Worm (Caenorhabditis elegans) whole organism, young adult: ENCODE results near the gene F07C3.2.
A peak's percentile ranks its signal among the peaks of the same experiment; 100 is the strongest.

ENCODE experiments used
- F33H1.4 ChIP-seq: fragments of 200-800 bp; sonication (Bioruptor generic); IDR thresholded peaks from 2 replicates; pipeline ENCODE4 v1.3.6; 2022; ENCODE audit warnings: missing genetic modification reagents, missing genetic modification characterization, missing compliant biosample characterization
- egl-18 ChIP-seq: fragments of 200-800 bp; sonication (Bioruptor generic); IDR thresholded peaks from 2 replicates; pipeline ENCODE4 v1.3.6; 2022; ENCODE audit warnings: missing genetic modification reagents, missing genetic modification characterization, missing compliant biosample characterization
- egl-44 ChIP-seq: fragments of 200-800 bp; sonication (Bioruptor generic); IDR thresholded peaks from 2 replicates; pipeline ENCODE4 v1.3.6; 2022; ENCODE audit warnings: missing genetic modification reagents, missing genetic modification characterization, missing compliant biosample characterization
- gei-17 ChIP-seq: fragments of 200-800 bp; sonication (Bioruptor generic); optimal IDR thresholded peaks from 2 replicates; lab custom pipeline; 2018; ENCODE audit warnings: mild to moderate bottlenecking, missing genetic modification characterization, missing compliant biosample characterization
- lin-26 ChIP-seq: fragments of 200-800 bp; sonication (Bioruptor generic); IDR thresholded peaks from 2 replicates; pipeline ENCODE4 v1.3.6; 2022; ENCODE audit warnings: missing genetic modification reagents, missing genetic modification characterization, missing compliant biosample characterization
- nfya-1 ChIP-seq: sonication (generic microtip); optimal IDR thresholded peaks from 2 replicates; lab custom pipeline; 2017; ENCODE audit warnings: antibody characterized with exemption, missing compliant biosample characterization, missing genetic modification characterization, borderline replicate concordance; ENCODE audit not compliant: insufficient read depth
- pha-4 ChIP-seq: fragments of 150-350 bp; sonication (generic microtip); optimal IDR thresholded peaks from 2 replicates; lab custom pipeline; 2014; ENCODE audit warnings: missing biosample characterization, missing genetic modification reagents, missing genetic modification characterization
- rec-8 ChIP-seq, 2 experiments: sonication (generic microtip); optimal IDR thresholded peaks; 2 replicates each; lab custom pipeline; 2016; ENCODE audit warnings: mild to moderate bottlenecking in 2 of 2, missing genetic modification characterization in 2 of 2, missing genetic modification reagents in 2 of 2, missing genotype in 2 of 2, missing biosample characterization in 1 of 2, missing compliant biosample characterization in 1 of 2, moderate library complexity in 1 of 2
- snpc-4 ChIP-seq, 5 experiments: fragments of 150-350 bp in 1 of 5; sonication (generic microtip) in 4 of 5; optimal IDR thresholded peaks; 2 replicates each; lab custom pipeline; 2014 to 2018; ENCODE audit warnings: missing genetic modification characterization in 5 of 5, missing biosample characterization in 3 of 5, antibody characterized with exemption in 2 of 5, mild to moderate bottlenecking in 2 of 5, missing compliant biosample characterization in 2 of 5, missing genotype in 2 of 5, moderate library complexity in 2 of 5, missing genetic modification reagents in 1 of 5

ce11 chrV:9273587-9273986 lies 47.7 kb downstream of the F07C3.2 start:
- TF ChIP-seq F33H1.4 (GFP tag; lab: Robert Waterston, UW) (no peak), egl-18 (GFP tag; lab: Robert Waterston, UW) (no peak), egl-44 (GFP tag; lab: Robert Waterston, UW) (no peak), lin-26 (no peak), rec-8 (tag; optimal IDR thresholded peaks at IDR 0.05; lab: Kevin White, UChicago) (no peak), snpc-4 (GFP tag; optimal IDR thresholded peaks at IDR 0.05; lab: Kevin White, UChicago) (peak; percentile 5), snpc-4 (tag; optimal IDR thresholded peaks at IDR 0.05; lab: Kevin White, UChicago) (no peak), pha-4 (tag; lab: Kevin White, UChicago) (no peak), nfya-1 (tag; lab: Kevin White, UChicago) (no peak), gei-17 (no peak)
